Fruit fly (Drosophila melanogaster) whole organism, wandering third instar larva: ENCODE measurements around the gene rictor.

ENCODE experiments used
- CG32264 ChIP-seq: fragments of 200-800 bp; sonication (Bioruptor generic); optimal IDR thresholded peaks from 2 replicates; lab custom pipeline; 2016; ENCODE audit warnings: missing biosample characterization, missing genetic modification characterization
- CG9705 ChIP-seq: fragments of 200-800 bp; sonication (Bioruptor generic); optimal IDR thresholded peaks from 2 replicates; lab custom pipeline; 2018; ENCODE audit warnings: missing biosample characterization, mild to moderate bottlenecking, missing genetic modification characterization
- CrebA ChIP-seq: fragments of 200-800 bp; sonication (Bioruptor generic); optimal IDR thresholded peaks from 2 replicates; lab custom pipeline; 2016; ENCODE audit warnings: missing biosample characterization, mild to moderate bottlenecking, missing genetic modification characterization, borderline replicate concordance
- Dfd ChIP-seq: fragments of >200 bp; optimal IDR thresholded peaks from 2 replicates; lab custom pipeline; 2017; ENCODE audit warnings: missing biosample characterization, missing genetic modification characterization
- Dif ChIP-seq: fragments of 200-275, 200-300 bp; sonication (Bioruptor generic); optimal IDR thresholded peaks from 2 replicates; lab custom pipeline; 2018; ENCODE audit warnings: missing biosample characterization, missing genetic modification characterization; ENCODE audit not compliant: partially characterized antibody
- GATAd ChIP-seq: sonication (Bioruptor generic); optimal IDR thresholded peaks from 2 replicates; lab custom pipeline; 2016; ENCODE audit warnings: missing biosample characterization, missing genetic modification characterization
- HLH106 ChIP-seq: fragments of 200-800 bp; optimal IDR thresholded peaks from 3 replicates; lab custom pipeline; 2019; ENCODE audit warnings: missing biosample characterization, mild to moderate bottlenecking, missing genetic modification characterization, moderate library complexity
- Hr78 ChIP-seq: fragments of >200 bp; optimal IDR thresholded peaks from 2 replicates; lab custom pipeline; 2017; ENCODE audit warnings: missing biosample characterization, missing genetic modification characterization
- Mio ChIP-seq: sonication (Bioruptor generic); optimal IDR thresholded peaks from 2 replicates; lab custom pipeline; 2016; ENCODE audit warnings: missing biosample characterization, missing genetic modification characterization
- Myc ChIP-seq: fragments of >200 bp; optimal IDR thresholded peaks from 2 replicates; lab custom pipeline; 2017
- N ChIP-seq: fragments of >200 bp; optimal IDR thresholded peaks from 2 replicates; lab custom pipeline; 2018; ENCODE audit warnings: missing biosample characterization, missing external identifiers, missing genetic modification characterization
- OdsH ChIP-seq: fragments of 200-800 bp; sonication (Bioruptor generic); optimal IDR thresholded peaks from 2 replicates; lab custom pipeline; 2016; ENCODE audit warnings: missing biosample characterization, mild to moderate bottlenecking, missing genetic modification characterization
- Rel ChIP-seq, 2 experiments: fragments of 200-800 bp; sonication (Bioruptor generic) in 1 of 2; optimal IDR thresholded peaks; 2 replicates in 1 of 2; 3 replicates in 1 of 2; lab custom pipeline; 2016 to 2019; ENCODE audit warnings: mild to moderate bottlenecking in 2 of 2, missing biosample characterization in 2 of 2, missing genetic modification characterization in 2 of 2, moderate library complexity in 1 of 2
- Sp1 ChIP-seq: fragments of 200-800 bp; sonication (Bioruptor generic); optimal IDR thresholded peaks from 3 replicates; lab custom pipeline; 2019; ENCODE audit warnings: missing biosample characterization, mild to moderate bottlenecking, missing genetic modification characterization, moderate library complexity
- Vsx2 ChIP-seq: fragments of 200-300, 225-300 bp; sonication (Bioruptor generic); optimal IDR thresholded peaks from 2 replicates; lab custom pipeline; 2018; ENCODE audit warnings: missing biosample characterization, missing genetic modification characterization; ENCODE audit not compliant: partially characterized antibody
- br ChIP-seq: fragments of 200-800 bp; sonication (Bioruptor generic); optimal IDR thresholded peaks from 2 replicates; lab custom pipeline; 2016; ENCODE audit warnings: missing biosample characterization, missing genetic modification characterization
- brk ChIP-seq: fragments of 200-800 bp; sonication (Bioruptor generic); optimal IDR thresholded peaks from 2 replicates; lab custom pipeline; 2016; ENCODE audit warnings: missing biosample characterization, mild to moderate bottlenecking, missing genetic modification characterization
- dl ChIP-seq, 2 experiments: fragments of 175-275, 200-275 bp in 1 of 2; fragments of 200-275 bp in 1 of 2; sonication (Bioruptor generic); optimal IDR thresholded peaks; lab custom pipeline; 2018; ENCODE audit warnings: mild to moderate bottlenecking in 2 of 2, missing biosample characterization in 2 of 2, missing genetic modification characterization in 2 of 2, moderate library complexity in 2 of 2; ENCODE audit not compliant: partially characterized antibody in 2 of 2, insufficient read depth in 1 of 2
- dmrt93B ChIP-seq: fragments of 200-800 bp; sonication (Bioruptor generic); optimal IDR thresholded peaks from 2 replicates; lab custom pipeline; 2018; ENCODE audit warnings: missing biosample characterization, mild to moderate bottlenecking, missing genetic modification characterization
- dsf ChIP-seq: sonication (Bioruptor generic); optimal IDR thresholded peaks from 2 replicates; lab custom pipeline; 2016; ENCODE audit warnings: missing biosample characterization, missing genetic modification characterization, borderline replicate concordance
- ey ChIP-seq: fragments of 200-800 bp; sonication (Bioruptor generic); optimal IDR thresholded peaks from 2 replicates; lab custom pipeline; 2016; ENCODE audit warnings: missing biosample characterization, missing genetic modification characterization
- foxo ChIP-seq, 2 experiments: fragments of 200-800 bp; sonication (Bioruptor generic); optimal IDR thresholded peaks; 2 replicates in 1 of 2; 3 replicates in 1 of 2; lab custom pipeline; 2016 to 2017; ENCODE audit warnings: missing biosample characterization in 2 of 2, missing genetic modification characterization in 2 of 2
- fru ChIP-seq: fragments of 200-800 bp; sonication (Bioruptor generic); optimal IDR thresholded peaks from 3 replicates; lab custom pipeline; 2016; ENCODE audit warnings: missing biosample characterization, mild to moderate bottlenecking, missing genetic modification characterization
- h ChIP-seq: fragments of 200-800 bp; sonication (Bioruptor generic); optimal IDR thresholded peaks from 3 replicates; lab custom pipeline; 2016; ENCODE audit warnings: missing biosample characterization, mild to moderate bottlenecking, missing genetic modification characterization
- pan ChIP-seq: fragments of >200 bp; optimal IDR thresholded peaks from 2 replicates; lab custom pipeline; 2017
- psq ChIP-seq: fragments of 200-800 bp; sonication (Bioruptor generic); optimal IDR thresholded peaks from 3 replicates; lab custom pipeline; 2017; ENCODE audit warnings: missing biosample characterization, mild to moderate bottlenecking, missing genetic modification characterization, moderate library complexity
- rgr ChIP-seq: fragments of 200-800 bp; sonication (Bioruptor generic); optimal IDR thresholded peaks from 3 replicates; lab custom pipeline; 2016; ENCODE audit warnings: missing biosample characterization, mild to moderate bottlenecking, missing genetic modification characterization
- sage ChIP-seq: fragments of 200-800 bp; sonication (Bioruptor generic); optimal IDR thresholded peaks from 2 replicates; lab custom pipeline; 2016; ENCODE audit warnings: missing biosample characterization, mild to moderate bottlenecking, missing genetic modification characterization
- sv ChIP-seq: fragments of 200-800 bp; sonication (Bioruptor generic); optimal IDR thresholded peaks from 3 replicates; lab custom pipeline; 2016; ENCODE audit warnings: missing biosample characterization, missing genetic modification characterization
- tai ChIP-seq: sonication (Bioruptor generic); optimal IDR thresholded peaks from 2 replicates; lab custom pipeline; 2016; ENCODE audit warnings: missing biosample characterization, missing genetic modification characterization
- usp ChIP-seq: fragments of >200 bp; optimal IDR thresholded peaks from 2 replicates; lab custom pipeline; 2017; ENCODE audit warnings: missing biosample characterization, missing genetic modification characterization
- woc ChIP-seq: sonication (Bioruptor generic); optimal IDR thresholded peaks from 2 replicates; lab custom pipeline; 2016; ENCODE audit warnings: missing biosample characterization, mild to moderate bottlenecking, missing genetic modification characterization

Gene rictor

dm6 chrX:19286235-19286634, 25.2 kb upstream of the rictor start:
- TF ChIP-seq Rel (GFP tag; optimal IDR thresholded peaks at IDR 0.05; lab: Kevin White, UChicago) (no peak), Rel (tag; optimal IDR thresholded peaks at IDR 0.05; lab: Kevin White, UChicago) (peak; percentile 37), CG32264 (GFP tag; lab: Kevin White, UChicago) (no peak)

- TF ChIP-seq Rel (GFP tag; optimal IDR thresholded peaks at IDR 0.05; lab: Kevin White, UChicago): no peak
- TF ChIP-seq Rel (tag; optimal IDR thresholded peaks at IDR 0.05; lab: Kevin White, UChicago): peak; percentile 58
- no peak for TF ChIP-seq ey (GFP tag; lab: Kevin White, UChicago)
Observed at dm6 chrX:19285441-19285840, 24.4 kb upstream of the rictor start.

dm6 chrX:19281271-19281670, 20.2 kb upstream of the rictor start:
- TF ChIP-seq Mio (no peak), Vsx2 (GFP tag; lab: Kevin White, UChicago) (no peak), sage (no peak), fru (no peak), woc (GFP tag; lab: Kevin White, UChicago) (no peak), dmrt93B (GFP tag; lab: Kevin White, UChicago) (no peak), HLH106 (tag; lab: Kevin White, UChicago) (peak; percentile 33), tai (no peak), CG9705 (GFP tag; lab: Kevin White, UChicago) (no peak), sv (GFP tag; lab: Kevin White, UChicago) (no peak), brk (no peak), OdsH (GFP tag; lab: Kevin White, UChicago) (no peak), Hr78 (GFP tag; lab: Kevin White, UChicago) (no peak), Dfd (GFP tag; lab: Kevin White, UChicago) (no peak), Myc (lab: Kevin White, UChicago) (peak; percentile 21), Sp1 (no peak), dsf (GFP tag; lab: Kevin White, UChicago) (no peak), GATAd (GFP tag; lab: Kevin White, UChicago) (no peak), psq (GFP tag; lab: Kevin White, UChicago) (peak; percentile 18), dl (GFP tag; optimal IDR thresholded peaks at IDR 0.05; lab: Kevin White, UChicago; ENCODE audit: insufficient read depth in 1 of 2, partially characterized antibody in 2 of 2) (no peak), br (GFP tag; lab: Kevin White, UChicago) (no peak), ey (GFP tag; lab: Kevin White, UChicago) (no peak), foxo (GFP tag; optimal IDR thresholded peaks at IDR 0.05; lab: Kevin White, UChicago) (no peak), h (no peak), rgr (peak; percentile 44), N (GFP tag; lab: Kevin White, UChicago) (no peak), pan (lab: Kevin White, UChicago) (no peak)

- TF ChIP-seq dsf (GFP tag; lab: Kevin White, UChicago): no peak
- TF ChIP-seq usp (GFP tag; lab: Kevin White, UChicago): no peak
- no peak for TF ChIP-seq Mio
- TF ChIP-seq ey (GFP tag; lab: Kevin White, UChicago): no peak
- no peak for TF ChIP-seq CrebA (GFP tag; lab: Kevin White, UChicago)
- no peak for TF ChIP-seq pan (lab: Kevin White, UChicago)
- no peak for TF ChIP-seq tai
- no peak for TF ChIP-seq Dif (GFP tag; lab: Kevin White, UChicago)
Observed at dm6 chrX:19280685-19281084, 19.6 kb upstream of the rictor start.

DNA sequence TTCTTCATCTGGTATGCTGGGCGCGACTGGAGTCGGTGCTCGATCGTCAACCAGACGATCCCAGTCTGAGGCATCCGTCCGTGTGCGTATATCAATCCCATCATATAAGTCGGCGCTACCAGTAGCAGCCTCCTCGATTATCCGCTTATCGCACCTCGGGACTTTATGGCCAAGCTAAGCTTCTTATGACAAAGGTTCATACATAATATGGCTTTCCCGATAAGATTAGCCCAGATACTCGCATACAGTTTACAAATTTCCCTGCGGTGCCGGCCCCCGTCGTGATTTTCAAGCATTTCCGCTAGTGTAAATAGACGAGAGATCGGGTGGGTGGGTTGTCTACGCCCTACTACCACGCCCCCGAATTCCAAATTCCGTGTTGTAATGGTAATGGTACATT, 19.2 kb upstream of the rictor start, which contains the start of gene CG8028:
Gene CG8028 (minus strand): TSS at position 101 of the 400 bp plus-strand sequence.
- TF ChIP-seq Vsx2 (GFP tag; lab: Kevin White, UChicago) (no peak), woc (GFP tag; lab: Kevin White, UChicago) (no peak), Sp1 (no peak), rgr (no peak), N (GFP tag; lab: Kevin White, UChicago) (no peak), CG9705 (GFP tag; lab: Kevin White, UChicago) (no peak), psq (GFP tag; lab: Kevin White, UChicago) (no peak), sv (GFP tag; lab: Kevin White, UChicago) (no peak), ey (GFP tag; lab: Kevin White, UChicago) (no peak)
